Fruit fly (Drosophila melanogaster) S2 (cell line): ENCODE data around the gene CG46467.

Source experiments
- CG8478 ChIP-seq: fragments of >200 bp; optimal IDR thresholded peaks from 2 replicates; lab custom pipeline; 2018
- CTCF ChIP-seq, 2 experiments: fragments of >200 bp; optimal IDR thresholded peaks; 2 replicates each; lab custom pipeline; 2018

CG46467 gene

dm6 chr3R:9914287-9914686 lies 39.8 kb downstream of the CG46467 start:
- TF ChIP-seq CG8478 (lab: Kevin White, UChicago) (no peak), CTCF (optimal IDR thresholded peaks at IDR 0.05; lab: Kevin White, UChicago) (no peak)

dm6 chr3R:9915682-9916081 lies 41.2 kb downstream of the CG46467 start:
- no peak for TF ChIP-seq CTCF (optimal IDR thresholded peaks at IDR 0.05; lab: Kevin White, UChicago)
- TF ChIP-seq CG8478 (lab: Kevin White, UChicago) = no peak

DNA sequence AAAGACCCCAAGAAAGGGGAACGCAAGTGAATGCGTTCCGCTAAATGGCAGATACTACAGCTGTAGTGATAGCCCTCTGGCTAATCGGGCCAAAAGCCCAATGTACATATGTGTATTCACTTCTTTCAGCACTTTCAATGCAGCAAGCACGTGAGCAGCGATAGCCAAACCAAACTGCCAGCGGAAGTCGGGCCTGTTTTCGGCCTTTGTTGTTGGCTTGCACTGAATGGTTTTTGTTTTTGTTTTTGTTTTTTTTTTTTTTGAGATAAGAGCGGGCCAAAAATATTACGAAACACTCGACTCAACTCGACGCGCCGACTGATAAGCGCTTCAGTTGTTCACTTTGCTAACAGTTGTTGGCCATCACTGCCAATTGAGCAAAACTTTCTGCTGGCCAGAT lies 42.9 kb downstream of the CG46467 start:
- TF ChIP-seq CG8478 (lab: Kevin White, UChicago) (no peak), CTCF (optimal IDR thresholded peaks at IDR 0.05; lab: Kevin White, UChicago) (no peak)

DNA sequence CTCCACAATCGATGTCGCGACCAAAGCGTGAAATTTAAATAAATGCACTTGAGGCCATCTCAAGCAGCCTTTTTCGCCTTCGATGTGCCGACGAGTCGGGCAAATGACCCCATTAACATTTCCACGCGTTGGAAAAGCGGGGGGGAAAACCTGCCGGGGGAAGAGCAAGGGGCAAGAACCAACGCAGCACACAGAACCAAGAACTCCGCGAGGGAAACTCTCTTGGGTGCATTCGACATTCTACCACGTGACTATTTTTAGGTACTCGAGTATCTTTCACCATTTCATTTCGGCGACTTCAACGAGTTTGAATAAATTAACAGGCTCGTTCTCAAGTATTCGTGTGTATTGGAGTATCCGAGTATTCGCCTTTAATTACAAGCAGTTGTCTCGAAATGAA lies 43.5 kb downstream of the CG46467 start:
- TF ChIP-seq CG8478 (lab: Kevin White, UChicago) = no peak
- no peak for TF ChIP-seq CTCF (optimal IDR thresholded peaks at IDR 0.05; lab: Kevin White, UChicago)

DNA sequence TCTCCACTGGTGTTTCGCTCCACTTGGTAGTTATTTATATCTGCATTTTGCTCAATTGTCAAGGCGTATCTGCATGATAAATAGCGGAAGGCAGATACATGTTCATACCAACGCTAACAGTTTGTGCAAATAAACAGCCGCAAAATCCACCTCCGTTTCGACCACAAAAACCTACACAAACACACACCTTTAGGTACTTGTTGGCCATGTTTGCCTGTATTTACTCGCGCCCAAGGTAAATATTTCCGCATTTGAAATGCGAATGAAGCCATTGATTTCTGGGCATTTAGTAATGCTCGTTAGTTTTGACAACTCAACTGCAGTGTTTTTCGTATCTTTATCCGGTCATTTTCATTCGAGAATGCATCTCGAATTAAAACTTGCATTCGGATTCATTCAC lies 44.3 kb downstream of the CG46467 start:
- TF ChIP-seq CG8478 (lab: Kevin White, UChicago) = no peak
- TF ChIP-seq CTCF (optimal IDR thresholded peaks at IDR 0.05; lab: Kevin White, UChicago) = no peak

DNA sequence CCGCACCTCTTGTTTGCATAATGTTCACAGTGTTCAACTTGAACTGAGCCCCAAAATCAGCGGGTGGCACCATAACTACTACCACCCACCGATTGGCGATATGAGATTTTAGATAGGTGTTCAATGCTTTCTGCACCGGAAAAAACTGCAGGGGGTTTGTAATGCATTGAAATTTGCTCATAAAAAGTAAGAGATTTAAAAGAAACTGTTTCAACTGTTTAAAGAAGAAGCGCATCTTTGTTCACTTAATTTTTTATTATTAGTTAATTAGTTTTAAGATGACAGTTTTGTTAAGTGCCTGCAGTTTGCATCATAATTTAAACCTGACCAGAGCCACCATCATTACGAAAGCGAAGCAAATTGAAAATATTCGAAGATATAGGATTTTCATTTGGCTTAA lies 50.0 kb downstream of the CG46467 start:
- TF ChIP-seq CG8478 (lab: Kevin White, UChicago) = no peak
- no peak for TF ChIP-seq CTCF (optimal IDR thresholded peaks at IDR 0.05; lab: Kevin White, UChicago)

DNA sequence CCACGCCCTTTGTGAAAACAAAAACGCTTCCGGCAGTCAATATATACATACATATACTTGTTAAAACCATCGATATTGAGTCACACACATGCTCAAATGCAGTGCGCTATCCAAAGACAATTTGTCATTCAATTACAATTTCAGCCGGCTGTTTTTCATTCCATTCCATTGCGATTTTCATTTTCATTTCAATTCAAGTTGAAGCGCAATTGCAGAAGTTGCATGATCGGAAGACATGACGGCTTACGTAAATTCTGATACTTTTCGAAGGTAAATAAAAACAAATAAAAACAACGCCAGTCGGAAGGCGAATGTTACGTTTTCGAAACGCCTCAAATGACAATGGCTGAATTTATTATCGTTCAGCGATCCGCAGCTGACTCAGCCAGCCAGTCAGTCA lies 50.8 kb downstream of the CG46467 start:
- TF ChIP-seq CTCF (optimal IDR thresholded peaks at IDR 0.05; lab: Kevin White, UChicago) = no peak
- no peak for TF ChIP-seq CG8478 (lab: Kevin White, UChicago)

dm6 chr3R:9926856-9927822 lies 52.7 kb downstream of the CG46467 start:
- TF ChIP-seq CTCF (optimal IDR thresholded peaks at IDR 0.05; lab: Kevin White, UChicago) (no peak), CG8478 (lab: Kevin White, UChicago) (no peak)

dm6 chr3R:9928205-9929008 lies 53.9 kb downstream of the CG46467 start:
- no peak for TF ChIP-seq CTCF (optimal IDR thresholded peaks at IDR 0.05; lab: Kevin White, UChicago)
- TF ChIP-seq CG8478 (lab: Kevin White, UChicago) = no peak

DNA sequence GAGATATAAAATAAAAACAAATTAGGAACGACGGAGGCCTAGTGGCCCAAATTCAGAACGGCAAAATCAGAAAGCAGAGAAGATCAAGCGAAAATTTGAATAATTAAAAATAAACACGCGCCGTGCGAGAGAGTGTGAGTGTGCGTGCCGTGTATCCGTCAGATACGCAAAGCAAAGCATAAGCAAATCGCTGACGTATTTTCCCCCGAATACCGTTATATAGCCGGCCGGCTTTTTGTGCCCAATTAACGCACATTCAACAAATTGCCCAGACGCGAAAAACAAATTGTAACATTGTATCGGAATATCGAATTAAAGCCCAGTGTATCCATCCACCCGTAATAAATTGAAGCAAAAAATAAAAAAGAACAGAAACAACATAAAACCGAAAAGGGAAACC lies 54.7 kb downstream of the CG46467 start:
- TF ChIP-seq CTCF (optimal IDR thresholded peaks at IDR 0.05; lab: Kevin White, UChicago) (no peak), CG8478 (lab: Kevin White, UChicago) (no peak)

DNA sequence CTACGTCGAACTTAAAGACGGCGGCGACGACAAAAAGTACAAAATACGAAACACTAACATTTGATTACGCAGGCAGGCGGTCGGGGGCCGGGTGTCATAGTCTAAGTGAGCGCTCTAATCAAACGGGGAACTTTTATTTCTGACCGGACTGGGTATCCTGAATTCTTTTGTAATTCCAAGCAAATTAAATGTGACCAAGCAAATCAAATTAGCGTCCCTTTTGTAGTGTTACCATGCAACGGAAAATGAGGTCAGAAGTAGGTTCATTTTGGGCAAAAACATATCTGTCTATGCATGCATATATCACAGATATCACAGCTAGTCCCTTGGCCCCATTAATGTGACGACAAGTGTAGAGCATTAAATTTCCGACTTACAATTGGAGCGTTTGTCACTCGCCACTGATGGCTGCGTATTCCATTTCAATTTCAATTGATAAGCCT lies 56.7 kb downstream of the CG46467 start:
- TF ChIP-seq CG8478 (lab: Kevin White, UChicago) (no peak), CTCF (optimal IDR thresholded peaks at IDR 0.05; lab: Kevin White, UChicago) (no peak)

DNA sequence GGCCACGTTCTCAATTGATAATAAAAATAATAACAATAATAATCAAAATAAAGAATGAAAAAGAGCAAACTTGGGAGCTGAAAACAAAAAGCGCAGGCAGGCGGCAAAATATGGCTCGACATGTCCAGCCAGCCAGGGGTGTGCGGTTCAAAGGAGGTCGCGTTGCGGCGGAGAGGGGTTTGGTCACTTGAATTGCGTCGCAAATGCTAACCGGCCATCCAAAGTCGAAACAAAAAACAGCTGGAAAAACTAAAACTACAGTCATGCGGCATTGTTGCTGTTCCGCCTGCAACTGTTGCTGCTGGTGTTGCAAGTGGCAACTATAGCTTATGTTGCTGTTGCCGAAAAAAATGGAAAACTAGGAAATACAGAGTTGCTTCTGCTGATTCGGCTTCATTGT lies 57.2 kb downstream of the CG46467 start:
- TF ChIP-seq CG8478 (lab: Kevin White, UChicago) = no peak

- no peak for TF ChIP-seq CG8478 (lab: Kevin White, UChicago)
- no peak for TF ChIP-seq CTCF (optimal IDR thresholded peaks at IDR 0.05; lab: Kevin White, UChicago)
These were observed 57.9 kb downstream of the CG46467 start for dm6 chr3R:9932240-9933012.

- TF ChIP-seq CTCF (optimal IDR thresholded peaks at IDR 0.05; lab: Kevin White, UChicago) = no peak
- no peak for TF ChIP-seq CG8478 (lab: Kevin White, UChicago)
These were observed 58.9 kb downstream of the CG46467 start for dm6 chr3R:9933356-9933755.
